Worm (Caenorhabditis elegans) whole organism, late embryonic: Measurements from ENCODE around the gene C45G9.2.

Experiments used
- F13H6.1 ChIP-seq: sonication (generic microtip); optimal IDR thresholded peaks from 2 replicates; lab custom pipeline; 2016; ENCODE audit warnings: missing genetic modification characterization, missing compliant biosample characterization
- ceh-19 ChIP-seq: fragments of 200-800 bp; sonication (Bioruptor generic); optimal IDR thresholded peaks from 2 replicates; lab custom pipeline; 2018; ENCODE audit warnings: mild to moderate bottlenecking, missing genetic modification characterization, missing compliant biosample characterization
- ceh-9 ChIP-seq: sonication (generic microtip); optimal IDR thresholded peaks from 2 replicates; lab custom pipeline; 2016; ENCODE audit warnings: mild to moderate bottlenecking, missing genetic modification characterization, inconsistent platforms, missing compliant biosample characterization
- hlh-15 ChIP-seq: sonication (generic microtip); optimal IDR thresholded peaks from 2 replicates; lab custom pipeline; 2016; ENCODE audit warnings: missing genetic modification characterization, missing compliant biosample characterization

DNA sequence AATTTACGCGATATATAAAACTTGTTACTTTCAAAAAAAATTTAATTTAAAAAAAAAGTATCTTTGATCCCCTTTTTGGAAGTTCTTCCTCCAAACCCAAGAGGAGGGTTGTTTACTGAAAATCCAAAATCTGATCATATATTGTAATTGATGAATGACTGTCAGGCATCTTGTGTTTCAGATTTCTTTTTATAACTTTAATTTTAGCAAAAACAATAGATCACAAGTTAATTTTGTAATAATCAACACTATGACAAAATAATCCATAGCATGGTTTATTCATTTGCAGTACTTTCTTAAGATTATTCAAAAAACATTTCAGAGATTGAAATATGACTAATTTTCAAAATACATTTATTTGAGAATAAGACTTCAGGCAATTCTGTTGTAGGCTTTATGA is 23.5 kb downstream of the C45G9.2 start:
- no peak for TF ChIP-seq hlh-15 (tag; lab: Kevin White, UChicago)
- TF ChIP-seq F13H6.1 (tag; lab: Kevin White, UChicago), result no peak
- TF ChIP-seq ceh-9 (tag; lab: Kevin White, UChicago), result no peak
- no peak for TF ChIP-seq ceh-19 (GFP tag; lab: Kevin White, UChicago)
